Fruit fly (Drosophila melanogaster): ENCODE data around the gene Ntl.

Gene Ntl

DNA sequence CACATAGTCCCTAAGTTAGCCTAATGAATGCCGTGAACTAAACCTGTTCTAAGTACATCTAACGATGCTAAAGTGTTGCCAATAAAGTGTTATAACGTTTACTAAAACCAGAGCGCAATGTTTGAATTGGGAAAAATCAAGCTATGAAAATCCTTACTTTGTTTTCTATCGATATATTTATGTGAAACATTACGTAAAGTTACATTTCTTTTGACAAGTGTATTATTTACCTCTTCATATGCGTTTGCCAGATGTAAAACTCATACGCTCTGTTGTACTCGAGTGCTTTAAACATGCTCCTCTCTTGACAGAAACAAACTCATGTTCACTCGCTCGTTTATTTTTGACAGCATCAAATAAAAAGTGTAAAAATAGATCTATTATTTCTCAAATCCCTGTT lies at the start of gene Ntl:
Ntl (plus strand) TSS at position 301 of the 400 bp plus-strand sequence.
- no peak for TF ChIP-seq Dll (optimal IDR thresholded peaks at IDR 0.05)
- no peak for TF ChIP-seq psq (optimal IDR thresholded peaks at IDR 0.05)
- no peak for TF ChIP-seq EcR (GFP tag; optimal IDR thresholded peaks at IDR 0.05)
- no peak for TF ChIP-seq CG8478 (optimal IDR thresholded peaks at IDR 0.05)

DNA sequence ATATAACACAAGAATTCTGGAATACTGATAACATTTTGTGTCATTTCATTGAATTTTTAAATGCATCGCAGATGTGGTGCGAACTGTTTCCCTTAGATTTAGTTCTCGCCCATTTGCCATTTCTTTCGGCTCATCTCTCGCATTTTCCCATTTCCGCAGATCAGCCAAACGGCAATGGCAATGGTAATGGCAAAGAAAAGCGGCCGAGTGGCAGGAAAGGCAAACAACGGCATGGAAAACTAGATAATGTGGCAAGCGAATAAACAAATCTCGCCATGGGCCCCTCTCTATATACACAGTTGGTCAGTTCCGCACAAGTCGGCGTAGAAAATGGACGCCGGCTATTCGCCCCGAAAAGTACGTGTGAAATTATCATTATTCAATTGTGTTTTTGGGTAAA lies 44.9 kb upstream of the Ntl start, which contains the start of gene Myo28B1:
Myo28B1 (plus strand) TSS at position 301 of the 400 bp plus-strand sequence.
- TF ChIP-seq psq (optimal IDR thresholded peaks at IDR 0.05), result no peak
- no peak for TF ChIP-seq pan (optimal IDR thresholded peaks at IDR 0.05)
- TF ChIP-seq usp (GFP tag; optimal IDR thresholded peaks at IDR 0.05), result no peak
- TF ChIP-seq EcR (GFP tag; optimal IDR thresholded peaks at IDR 0.05), result no peak
- no peak for TF ChIP-seq CG8478 (optimal IDR thresholded peaks at IDR 0.05)
- TF ChIP-seq Dll (optimal IDR thresholded peaks at IDR 0.05), result no peak

DNA sequence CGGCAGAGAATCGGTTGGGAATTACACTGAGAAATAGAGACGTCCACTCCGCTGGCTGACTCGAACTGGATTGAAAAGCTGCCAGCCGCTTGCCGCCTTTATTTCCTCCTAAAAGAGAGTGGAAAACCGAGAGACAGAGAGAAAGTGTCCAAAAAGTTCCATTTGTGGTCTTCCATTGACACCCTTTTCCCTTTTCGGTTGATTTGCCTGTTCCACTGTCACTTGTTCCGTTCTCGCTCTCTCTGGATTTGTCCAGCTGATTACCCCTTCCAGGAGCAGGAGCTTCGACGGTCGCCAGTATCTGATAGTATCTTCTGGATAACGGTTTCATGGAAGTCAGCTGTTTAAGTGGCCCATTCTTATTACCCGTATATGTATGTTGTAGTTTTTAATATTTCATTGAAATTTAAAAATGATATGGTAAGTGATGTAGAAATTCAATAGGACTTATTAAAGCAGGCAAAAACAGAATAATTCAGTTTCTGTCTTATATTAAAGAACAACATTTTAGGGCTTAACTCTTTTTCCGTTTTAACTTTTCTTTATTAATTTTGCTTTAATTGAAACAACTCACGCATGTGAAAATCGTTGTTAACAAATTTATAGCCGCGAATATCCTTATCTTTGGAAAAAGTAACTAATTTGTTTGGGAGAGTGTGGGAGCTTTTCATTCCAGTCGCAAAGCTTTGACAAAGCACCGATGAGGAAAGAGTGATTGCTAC lies 35.5 kb upstream of the Ntl start, which contains the start of gene Slob:
Slob (minus strand) TSS at position 51 of the 722 bp plus-strand sequence.
- no peak for TF ChIP-seq Dll (optimal IDR thresholded peaks at IDR 0.05)
- no peak for TF ChIP-seq pan (optimal IDR thresholded peaks at IDR 0.05)
- no peak for TF ChIP-seq EcR (GFP tag; optimal IDR thresholded peaks at IDR 0.05)

DNA sequence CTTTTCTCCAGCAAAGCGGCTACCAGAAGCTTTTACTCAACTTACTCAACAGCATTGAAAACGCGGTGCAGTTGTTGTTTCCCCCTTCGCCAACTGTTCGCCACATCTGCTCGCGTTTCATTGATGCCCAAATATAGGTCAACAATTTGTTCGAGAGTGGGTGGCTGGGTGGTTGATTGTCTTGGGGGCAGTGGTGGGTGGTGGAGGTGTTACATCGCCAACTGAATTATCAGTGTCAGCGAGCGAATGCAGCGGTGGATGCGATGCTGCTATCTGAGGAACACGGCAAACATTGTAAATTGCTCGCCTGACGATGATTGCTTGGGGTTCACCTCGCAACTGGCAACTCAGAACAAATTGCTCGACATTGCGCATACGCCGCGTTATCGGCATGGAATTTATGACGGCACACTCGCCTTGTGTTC lies 34.9 kb upstream of the Ntl start:
- no peak for TF ChIP-seq EcR (GFP tag; optimal IDR thresholded peaks at IDR 0.05)
- TF ChIP-seq CG8478 (optimal IDR thresholded peaks at IDR 0.05), result no peak
- TF ChIP-seq usp (GFP tag; optimal IDR thresholded peaks at IDR 0.05), result no peak
- TF ChIP-seq Dll (optimal IDR thresholded peaks at IDR 0.05), result no peak
- no peak for TF ChIP-seq pan (optimal IDR thresholded peaks at IDR 0.05)
- no peak for TF ChIP-seq psq (optimal IDR thresholded peaks at IDR 0.05)

DNA sequence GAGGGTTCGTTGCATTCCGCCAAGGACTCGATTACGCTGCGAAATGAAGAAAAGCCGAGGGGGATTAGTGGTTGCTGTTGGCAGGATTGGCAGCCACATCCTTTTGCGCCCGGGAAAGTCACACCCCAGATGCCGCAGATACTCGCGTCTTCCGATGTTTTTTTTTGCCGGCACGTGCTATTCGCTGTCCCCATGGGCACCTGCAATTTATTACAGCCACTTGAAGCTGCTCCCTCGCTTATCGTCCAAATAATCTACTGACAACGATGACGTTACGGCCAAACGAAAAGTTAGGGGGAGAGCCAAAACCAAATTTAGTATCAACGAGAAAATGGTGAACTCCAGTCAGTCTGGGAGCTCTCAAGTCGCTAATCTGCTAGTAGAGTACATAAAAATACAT lies 33.7 kb upstream of the Ntl start:
- TF ChIP-seq pan (optimal IDR thresholded peaks at IDR 0.05) (no peak), usp (GFP tag; optimal IDR thresholded peaks at IDR 0.05) (no peak), EcR (GFP tag; optimal IDR thresholded peaks at IDR 0.05) (no peak), CG8478 (optimal IDR thresholded peaks at IDR 0.05) (no peak), psq (optimal IDR thresholded peaks at IDR 0.05) (no peak), Dll (optimal IDR thresholded peaks at IDR 0.05) (no peak)

DNA sequence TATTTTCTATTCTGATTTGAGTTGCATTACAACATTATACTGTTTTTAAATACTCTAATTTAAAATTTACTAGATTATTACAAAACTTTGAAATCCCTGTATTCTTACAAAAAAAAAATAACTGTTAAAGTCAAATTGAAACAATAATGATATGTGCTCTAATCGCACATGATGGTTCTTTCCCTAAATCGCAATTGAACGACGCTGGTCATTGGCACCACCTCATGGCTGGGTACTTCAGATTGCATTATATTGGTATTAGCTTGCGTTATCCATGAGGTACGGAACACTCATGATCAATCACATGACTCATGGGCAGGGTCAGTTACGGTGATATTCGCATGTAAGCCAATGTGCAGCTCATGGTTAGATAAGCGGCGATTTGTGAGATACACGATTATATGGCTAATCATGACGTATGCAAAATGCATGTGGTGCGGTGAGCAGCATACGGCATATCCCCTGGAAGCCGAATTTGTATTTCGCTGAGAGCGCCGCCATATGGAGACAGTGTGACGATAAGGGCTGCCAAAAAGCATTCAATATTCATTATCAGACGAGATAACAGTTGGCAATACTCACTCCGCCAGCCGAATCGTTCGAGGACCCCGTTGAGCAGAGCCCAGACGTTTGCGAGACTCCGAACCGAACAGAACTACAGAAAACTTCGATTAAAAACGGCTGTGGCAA lies 32.4 kb upstream of the Ntl start:
- TF ChIP-seq CG8478 (optimal IDR thresholded peaks at IDR 0.05), result no peak

DNA sequence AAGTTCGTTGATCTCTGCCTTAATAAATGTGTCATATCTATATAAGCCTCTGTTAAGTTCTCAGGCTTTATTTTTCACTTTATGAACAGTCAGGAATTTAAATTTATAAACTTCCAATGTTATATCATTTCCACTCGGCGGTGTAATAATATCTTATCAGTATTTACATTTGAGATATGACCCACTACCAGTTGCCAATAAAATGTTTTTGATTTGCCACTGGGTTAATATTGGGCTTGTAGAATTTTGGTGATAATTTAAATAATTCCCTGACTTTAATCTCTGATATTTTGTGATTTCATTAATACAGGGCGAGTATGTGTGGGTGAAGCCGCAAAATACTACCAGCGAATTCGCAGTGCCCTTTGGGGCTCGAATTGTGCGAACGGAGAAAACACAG lies 30.4 kb upstream of the Ntl start:
- TF ChIP-seq psq (optimal IDR thresholded peaks at IDR 0.05), result no peak

DNA sequence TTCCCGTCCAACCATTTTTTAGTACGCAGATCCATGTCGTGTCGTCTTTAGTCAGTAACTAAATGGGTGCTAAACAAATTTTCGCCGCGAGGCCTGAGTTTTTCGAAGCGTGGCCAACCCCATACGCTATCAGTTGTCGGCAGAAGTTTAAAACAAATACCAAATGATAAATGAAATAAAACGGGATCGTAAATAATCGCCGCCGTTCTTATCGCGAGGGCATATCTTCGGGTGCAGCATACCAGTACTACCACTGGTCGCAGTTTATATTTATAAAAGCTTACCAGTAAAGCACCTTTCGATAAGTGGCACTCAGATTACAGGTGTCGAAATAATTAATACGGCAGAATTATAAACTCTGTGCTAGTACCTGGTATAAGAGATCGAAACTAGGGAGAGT lies 25.4 kb upstream of the Ntl start:
- no peak for TF ChIP-seq CG8478 (optimal IDR thresholded peaks at IDR 0.05)
- TF ChIP-seq psq (optimal IDR thresholded peaks at IDR 0.05), result no peak
- no peak for TF ChIP-seq Dll (optimal IDR thresholded peaks at IDR 0.05)
- TF ChIP-seq usp (GFP tag; optimal IDR thresholded peaks at IDR 0.05), result no peak
- no peak for TF ChIP-seq pan (optimal IDR thresholded peaks at IDR 0.05)
- no peak for TF ChIP-seq EcR (GFP tag; optimal IDR thresholded peaks at IDR 0.05)

DNA sequence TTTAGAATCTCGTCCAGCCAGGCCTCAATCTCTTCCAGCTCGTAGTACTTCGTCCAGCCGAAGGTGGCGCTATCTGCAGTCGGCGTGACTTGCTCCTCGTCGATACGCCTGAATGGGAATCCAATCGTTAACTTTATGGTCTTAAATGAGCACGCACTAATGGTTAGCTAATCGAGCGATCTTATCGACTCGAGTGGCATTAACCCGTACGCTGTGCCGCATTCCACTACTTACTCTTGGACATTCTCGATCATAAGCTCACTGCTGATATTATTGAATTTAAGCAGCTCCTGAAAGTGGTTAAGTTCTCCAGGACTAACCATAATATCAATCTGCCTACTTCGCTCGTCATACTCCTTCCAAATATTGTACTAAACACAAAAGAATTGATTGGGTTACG lies 20.2 kb upstream of the Ntl start:
- no peak for TF ChIP-seq Dll (optimal IDR thresholded peaks at IDR 0.05)
- no peak for TF ChIP-seq psq (optimal IDR thresholded peaks at IDR 0.05)
- no peak for TF ChIP-seq pan (optimal IDR thresholded peaks at IDR 0.05)
- TF ChIP-seq EcR (GFP tag; optimal IDR thresholded peaks at IDR 0.05), result no peak
- no peak for TF ChIP-seq usp (GFP tag; optimal IDR thresholded peaks at IDR 0.05)
- TF ChIP-seq CG8478 (optimal IDR thresholded peaks at IDR 0.05), result no peak

DNA sequence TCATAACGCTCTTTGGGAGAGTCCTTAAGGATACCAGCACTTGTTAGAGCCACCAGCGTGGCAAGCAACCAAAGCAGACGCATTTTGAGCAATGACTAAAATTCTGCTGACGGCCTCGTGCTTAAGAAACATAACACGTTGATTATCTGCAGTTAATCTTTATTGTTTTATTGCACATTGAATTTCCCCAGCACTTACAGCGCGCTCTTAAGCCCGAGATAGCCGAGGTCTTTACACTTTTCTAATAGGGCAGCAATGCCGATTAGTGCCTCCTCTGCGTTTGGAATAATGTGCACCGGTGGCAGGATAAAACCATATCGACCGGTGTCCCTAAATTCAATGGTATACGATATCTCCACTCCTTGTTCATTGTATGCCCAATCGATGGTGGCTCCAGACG lies 19.7 kb upstream of the Ntl start, which contains the start of gene CG18585:
CG18585 (minus strand) TSS at position 101 of the 400 bp plus-strand sequence.
- TF ChIP-seq Dll (optimal IDR thresholded peaks at IDR 0.05) (no peak), EcR (GFP tag; optimal IDR thresholded peaks at IDR 0.05) (no peak), pan (optimal IDR thresholded peaks at IDR 0.05) (no peak), usp (GFP tag; optimal IDR thresholded peaks at IDR 0.05) (no peak), psq (optimal IDR thresholded peaks at IDR 0.05) (no peak), CG8478 (optimal IDR thresholded peaks at IDR 0.05) (no peak)

DNA sequence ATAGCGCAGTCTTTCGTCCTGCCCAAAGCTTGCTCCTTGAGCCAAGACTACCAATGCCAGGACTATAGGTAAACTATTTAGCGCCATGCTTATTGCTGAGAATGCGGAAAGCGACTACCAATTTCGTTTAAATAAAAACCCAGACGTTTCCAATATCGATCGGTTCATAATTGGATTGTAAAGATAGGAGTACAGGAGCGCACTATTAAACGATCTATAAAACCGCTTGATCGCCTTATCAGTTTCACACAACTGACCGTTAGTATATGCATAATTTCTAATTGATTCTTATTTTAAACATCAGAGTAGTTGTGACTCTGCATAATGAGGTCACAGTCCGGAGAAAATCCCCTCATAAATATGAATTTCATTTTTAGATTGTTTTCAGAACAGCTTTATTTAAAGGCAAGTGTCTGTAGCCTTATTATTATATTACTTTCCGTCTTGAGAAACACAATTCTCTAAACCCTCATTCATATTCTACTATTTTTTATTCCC lies 18.0 kb upstream of the Ntl start, which contains the start of the genes CG7025 and CG43235:
CG7025 (minus strand) TSS at position 101 of the 498 bp plus-strand sequence.
CG43235 (plus strand) TSS at position 448 of the 498 bp plus-strand sequence.
- TF ChIP-seq Dll (optimal IDR thresholded peaks at IDR 0.05) (no peak), CG8478 (optimal IDR thresholded peaks at IDR 0.05) (no peak), EcR (GFP tag; optimal IDR thresholded peaks at IDR 0.05) (no peak), usp (GFP tag; optimal IDR thresholded peaks at IDR 0.05) (no peak), psq (optimal IDR thresholded peaks at IDR 0.05) (no peak), pan (optimal IDR thresholded peaks at IDR 0.05) (no peak)

DNA sequence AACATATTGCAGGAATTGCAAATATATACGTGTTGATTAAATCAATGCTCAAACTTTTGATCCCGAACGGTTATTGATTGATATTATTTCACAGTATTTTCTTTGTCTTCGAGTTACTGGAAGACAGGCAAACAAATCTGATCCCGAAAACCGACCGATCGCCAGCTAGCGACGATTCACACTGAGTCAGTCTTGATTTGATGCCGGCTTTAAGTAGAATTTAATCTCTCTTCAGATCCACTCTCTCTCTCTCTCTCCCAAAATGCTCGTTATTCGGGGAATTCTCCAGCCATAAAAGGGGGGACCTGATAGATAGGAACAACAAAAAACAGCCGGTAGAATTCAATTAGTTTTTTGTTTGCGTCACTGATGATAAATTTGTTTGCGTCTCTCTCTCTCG lies 9.3 kb upstream of the Ntl start, which contains the start of gene Tep2:
Tep2 (minus strand) TSS at position 185 of the 400 bp plus-strand sequence.
- no peak for TF ChIP-seq Dll (optimal IDR thresholded peaks at IDR 0.05)
